Worm (Caenorhabditis elegans) whole organism, L2 larva: ENCODE results near the gene K01B6.4.

Source experiments
- R02D3.7 ChIP-seq: fragments of 150-350 bp; optimal IDR thresholded peaks from 2 replicates; lab custom pipeline; 2014; ENCODE audit warnings: missing biosample characterization, missing genetic modification characterization
- ZK546.5 ChIP-seq: sonication (generic microtip); optimal IDR thresholded peaks from 2 replicates; lab custom pipeline; 2017; ENCODE audit warnings: missing biosample characterization, missing genetic modification characterization
- blmp-1 ChIP-seq: sonication (generic microtip); optimal IDR thresholded peaks from 2 replicates; lab custom pipeline; 2017; ENCODE audit warnings: missing genetic modification characterization, mild to moderate bottlenecking, missing compliant biosample characterization, antibody characterized with exemption, moderate library complexity; ENCODE audit not compliant: insufficient read depth
- ceh-82 ChIP-seq: fragments of 150-350 bp; optimal IDR thresholded peaks from 2 replicates; lab custom pipeline; 2014; ENCODE audit warnings: missing biosample characterization, missing genetic modification characterization
- egl-27 ChIP-seq: sonication (generic microtip); optimal IDR thresholded peaks from 3 replicates; lab custom pipeline; 2017; ENCODE audit warnings: missing biosample characterization, missing genetic modification reagents, missing genetic modification characterization
- fos-1 ChIP-seq: fragments of 150-350 bp; optimal IDR thresholded peaks from 2 replicates; lab custom pipeline; 2014; ENCODE audit warnings: missing biosample characterization, missing genetic modification characterization
- lin-39 ChIP-seq: fragments of 150-350 bp; optimal IDR thresholded peaks from 2 replicates; lab custom pipeline; 2014; ENCODE audit warnings: missing biosample characterization, missing genetic modification reagents, missing genetic modification characterization
- mdl-1 ChIP-seq, 2 experiments: fragments of 150-350 bp in 1 of 2; sonication (generic microtip) in 1 of 2; optimal IDR thresholded peaks; 2 replicates each; lab custom pipeline; 2017; ENCODE audit warnings: missing biosample characterization in 2 of 2, missing genetic modification characterization in 2 of 2
- nhr-11 ChIP-seq: fragments of 150-350 bp; optimal IDR thresholded peaks from 2 replicates; lab custom pipeline; 2014; ENCODE audit warnings: missing biosample characterization, missing genetic modification characterization
- nhr-129 ChIP-seq: fragments of 150-350 bp; optimal IDR thresholded peaks from 2 replicates; lab custom pipeline; 2014; ENCODE audit warnings: missing biosample characterization, missing genetic modification characterization
- nhr-77 ChIP-seq: fragments of 150-350 bp; optimal IDR thresholded peaks from 2 replicates; lab custom pipeline; 2014; ENCODE audit warnings: missing biosample characterization, missing genetic modification characterization
- sma-3 ChIP-seq: sonication (generic microtip); optimal IDR thresholded peaks from 2 replicates; lab custom pipeline; 2016; ENCODE audit warnings: missing genetic modification reagents, missing genetic modification characterization, missing compliant biosample characterization
- snpc-4 ChIP-seq: fragments of 150-350 bp; optimal IDR thresholded peaks from 2 replicates; lab custom pipeline; 2014; ENCODE audit warnings: missing biosample characterization, missing genetic modification characterization
- unc-62 ChIP-seq: fragments of 150-350 bp; optimal IDR thresholded peaks from 2 replicates; lab custom pipeline; 2014; ENCODE audit warnings: missing biosample characterization, missing genetic modification reagents, missing genetic modification characterization

ce11 chrIII:9336807-9337206 is 39.6 kb upstream of the K01B6.4 start:
- TF ChIP-seq sma-3 (GFP tag; lab: Kevin White, UChicago) (no peak), ceh-82 (tag; lab: Kevin White, UChicago) (no peak), ZK546.5 (tag; lab: Kevin White, UChicago) (no peak), nhr-11 (tag; lab: Kevin White, UChicago) (no peak), lin-39 (tag; lab: Kevin White, UChicago) (no peak), R02D3.7 (tag; lab: Kevin White, UChicago) (no peak), blmp-1 (tag; lab: Kevin White, UChicago) (no peak), mdl-1 (tag; optimal IDR thresholded peaks at IDR 0.05; lab: Kevin White, UChicago) (no peak), nhr-129 (tag; lab: Kevin White, UChicago) (no peak), unc-62 (GFP tag; lab: Kevin White, UChicago) (no peak), egl-27 (no peak), fos-1 (tag; lab: Kevin White, UChicago) (no peak), snpc-4 (no peak), nhr-77 (tag; lab: Kevin White, UChicago) (no peak)
